Worm (Caenorhabditis elegans): ENCODE data around the gene W09G12.10.

ce11 chrIV:1255632-1256031 is 34.5 kb upstream of the W09G12.10 start, which contains the start of gene clec-167:
- TF ChIP-seq sea-2 (GFP tag; optimal IDR thresholded peaks at IDR 0.05) (no peak), nhr-76 (tag; optimal IDR thresholded peaks at IDR 0.05) (no peak), ztf-4 (tag; optimal IDR thresholded peaks at IDR 0.05) (no peak), nhr-11 (tag; optimal IDR thresholded peaks at IDR 0.05) (no peak), snpc-4 (tag; optimal IDR thresholded peaks at IDR 0.05) (no peak), skn-1 (tag; optimal IDR thresholded peaks at IDR 0.05) (no peak)

Data from whole organism, L3 larva.